Fruit fly (Drosophila melanogaster) S2 (cell line): Measurements from ENCODE around the gene CG43999.

ENCODE experiments used
- CG8478 ChIP-seq: fragments of >200 bp; optimal IDR thresholded peaks from 2 replicates; lab custom pipeline; 2018
- CTCF ChIP-seq, 2 experiments: fragments of >200 bp; optimal IDR thresholded peaks; 2 replicates each; lab custom pipeline; 2018

CG43999 gene

DNA sequence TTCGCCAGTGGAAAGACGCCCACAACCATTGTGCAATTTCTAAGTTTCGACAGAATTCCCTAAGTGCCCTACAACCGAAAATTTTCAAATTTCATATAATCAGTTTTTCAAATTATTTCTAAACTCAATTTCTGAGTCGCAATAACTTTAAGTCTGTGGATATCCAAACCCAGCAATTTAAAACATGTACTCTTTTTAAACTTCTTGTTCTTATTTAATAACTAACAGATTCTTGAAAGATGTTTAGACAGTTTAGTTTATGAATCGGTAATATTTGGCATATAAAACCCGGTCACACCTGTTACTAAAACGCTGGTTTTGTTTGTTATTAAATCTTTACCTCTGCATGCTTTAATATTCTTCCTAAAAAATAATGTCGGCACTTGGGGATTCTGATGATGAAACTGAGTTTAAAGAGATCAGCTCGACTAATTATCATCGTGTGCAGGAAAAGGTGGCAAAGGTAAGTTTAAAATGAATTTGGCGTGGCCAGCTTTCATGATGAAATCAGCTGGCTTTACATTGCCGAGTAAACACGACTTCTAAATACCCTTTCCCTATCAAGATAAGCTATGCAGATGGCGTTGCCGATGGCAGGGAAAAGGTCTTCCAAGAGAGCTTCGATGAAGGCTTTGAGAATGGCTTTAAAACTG lies at the start of gene CG43999, which contains the start of the genes CG43998 and CG31142:
Gene CG43999, minus strand, starts transcription at position 51 of the 653 bp plus-strand sequence.
Gene CG43998, minus strand, starts transcription at position 51 of the 653 bp plus-strand sequence.
Gene CG31142, plus strand, starts transcription at position 294 of the 653 bp plus-strand sequence.
- TF ChIP-seq CTCF (optimal IDR thresholded peaks at IDR 0.05; lab: Kevin White, UChicago) (no peak), CG8478 (lab: Kevin White, UChicago) (no peak)

DNA sequence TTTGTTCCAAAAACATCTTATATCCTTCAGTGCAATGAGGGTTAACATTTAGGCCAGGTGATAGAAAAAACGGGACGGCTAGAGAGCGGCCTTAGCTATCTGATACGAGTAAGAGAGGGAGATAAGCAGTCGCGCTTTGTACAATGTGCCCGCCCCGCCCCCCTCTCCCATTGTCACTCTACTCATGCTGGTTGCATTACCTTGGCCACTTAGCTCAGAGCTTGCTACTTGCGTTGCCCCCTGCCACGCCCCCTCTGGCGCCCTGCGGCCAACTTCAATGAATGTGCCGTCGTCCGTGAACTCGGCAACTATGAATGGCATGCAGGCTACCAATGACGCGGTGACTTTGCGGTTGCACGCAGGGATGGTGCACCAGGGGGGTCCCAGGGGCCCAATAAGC lies 43.0 kb upstream of the CG43999 start:
- no peak for TF ChIP-seq CG8478 (lab: Kevin White, UChicago)
- no peak for TF ChIP-seq CTCF (optimal IDR thresholded peaks at IDR 0.05; lab: Kevin White, UChicago)

DNA sequence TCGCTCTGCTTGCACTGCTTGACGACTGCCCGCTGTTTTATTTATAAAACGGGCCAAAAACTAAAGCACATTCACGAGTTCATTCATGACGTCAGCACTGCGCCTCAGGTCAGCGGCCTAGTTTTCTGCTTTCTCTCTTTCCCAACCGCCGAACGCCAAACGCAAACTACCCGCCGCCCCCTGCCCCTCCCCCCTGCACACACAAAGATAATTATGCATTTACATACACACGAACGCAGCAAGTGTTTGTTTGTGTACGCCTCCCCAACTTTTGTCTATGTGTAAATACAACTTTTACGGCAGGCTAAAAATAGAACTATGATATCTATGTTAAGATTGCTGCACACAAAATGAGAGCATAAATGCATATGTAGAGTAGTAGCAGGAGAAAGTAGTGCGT lies 42.4 kb upstream of the CG43999 start:
- TF ChIP-seq CTCF (optimal IDR thresholded peaks at IDR 0.05; lab: Kevin White, UChicago) (no peak), CG8478 (lab: Kevin White, UChicago) (no peak)

DNA sequence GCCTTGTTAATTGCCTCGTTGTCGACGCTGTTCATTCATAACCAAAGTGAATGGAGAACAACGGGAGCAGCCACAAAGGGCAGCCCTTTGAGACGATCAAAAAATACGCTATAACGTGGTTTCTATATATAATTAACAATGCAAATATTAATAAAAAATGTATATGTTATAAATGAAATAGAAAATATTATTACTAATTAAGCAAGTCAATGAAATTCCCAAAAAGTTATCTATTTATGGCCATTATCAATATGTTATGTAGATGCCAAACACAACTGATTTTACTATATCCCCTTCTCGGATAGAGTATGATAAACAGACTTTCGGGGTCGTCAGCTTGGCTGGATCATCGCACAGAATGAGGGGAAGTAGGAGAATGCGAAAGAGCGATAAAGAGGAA lies 40.6 kb upstream of the CG43999 start:
- TF ChIP-seq CG8478 (lab: Kevin White, UChicago) (no peak), CTCF (optimal IDR thresholded peaks at IDR 0.05; lab: Kevin White, UChicago) (no peak)

DNA sequence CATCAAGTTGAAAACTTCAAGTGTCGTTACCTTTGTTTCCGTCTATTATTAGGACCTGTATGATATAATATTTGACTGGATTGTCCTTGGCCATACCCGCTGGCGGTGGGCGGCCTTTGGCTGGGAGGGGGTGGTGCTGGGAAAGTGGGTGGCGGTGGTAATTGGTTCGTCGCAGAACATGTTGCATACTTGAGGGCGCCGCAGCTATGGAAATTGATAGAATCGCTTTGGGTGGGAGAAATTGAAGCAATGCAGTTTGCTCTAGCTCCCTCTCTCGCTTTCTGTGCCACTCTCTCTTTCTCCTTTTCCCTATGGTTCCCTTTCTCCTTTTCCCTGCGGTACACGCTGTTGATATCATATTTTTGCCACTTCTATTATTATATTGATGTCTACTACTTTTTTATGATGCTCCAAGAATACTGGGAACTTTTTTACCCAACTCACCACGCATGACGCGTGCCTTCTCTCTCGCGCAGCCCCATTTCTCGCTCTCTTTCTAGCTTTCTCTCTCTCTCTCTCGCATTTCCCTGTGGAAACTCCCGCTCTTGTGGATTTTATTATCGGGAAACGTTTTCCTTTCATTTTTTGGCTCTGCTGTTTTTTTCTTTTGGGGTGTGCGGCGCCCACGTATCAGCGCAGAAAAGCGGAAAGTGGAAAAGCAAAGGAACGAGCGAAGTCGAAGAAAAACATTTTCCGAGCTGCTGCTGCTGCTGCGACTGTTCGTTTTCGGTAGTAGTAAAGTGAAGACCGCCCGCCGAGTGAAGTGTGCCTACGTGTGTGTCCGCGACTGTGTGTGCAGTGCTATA lies 36.3 kb upstream of the CG43999 start:
- TF ChIP-seq CTCF (optimal IDR thresholded peaks at IDR 0.05; lab: Kevin White, UChicago) (no peak), CG8478 (lab: Kevin White, UChicago) (no peak)

DNA sequence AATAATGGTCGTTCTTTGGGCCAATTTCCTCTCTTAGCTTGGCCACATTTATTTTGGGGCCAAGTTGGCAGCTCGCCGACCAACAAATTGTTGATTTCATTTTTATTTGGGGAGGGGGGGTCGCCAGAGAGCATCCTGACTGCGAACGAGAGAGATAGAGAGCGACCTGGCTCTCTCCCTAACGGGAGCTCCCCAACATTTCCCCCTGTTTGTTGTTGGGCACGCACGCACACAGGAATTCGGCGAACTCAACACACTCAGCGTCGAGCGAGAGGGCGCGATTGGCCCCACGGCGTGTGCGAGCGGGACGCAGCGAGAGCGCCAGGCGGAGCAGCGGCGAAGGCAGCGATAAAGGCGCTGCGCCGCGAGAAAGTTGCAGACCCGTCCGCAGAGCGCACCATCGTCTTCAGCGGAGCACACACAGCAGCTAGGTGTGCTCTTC lies 34.0 kb upstream of the CG43999 start, which contains the start of gene CG31140:
Gene CG31140, plus strand, starts transcription at position 400 of the 442 bp plus-strand sequence.
- no peak for TF ChIP-seq CTCF (optimal IDR thresholded peaks at IDR 0.05; lab: Kevin White, UChicago)
- no peak for TF ChIP-seq CG8478 (lab: Kevin White, UChicago)

DNA sequence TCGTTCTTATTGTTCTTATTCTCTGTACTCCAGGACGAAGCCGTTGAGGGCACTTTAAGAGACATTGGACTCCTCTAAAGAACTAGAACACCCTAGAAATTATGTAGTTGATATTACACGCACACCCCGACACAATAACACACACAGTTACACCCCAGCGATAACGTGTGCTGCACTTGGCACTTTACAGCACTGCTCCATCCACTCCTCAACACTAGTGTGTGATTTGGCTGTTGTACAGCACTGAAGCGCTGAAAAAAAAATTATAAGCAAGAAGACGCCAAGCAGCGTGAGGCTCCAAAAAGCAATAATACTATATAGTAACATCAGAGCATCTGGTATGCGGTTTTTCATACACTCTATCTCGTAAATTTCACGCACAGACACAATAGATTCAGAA lies 32.1 kb upstream of the CG43999 start:
- TF ChIP-seq CG8478 (lab: Kevin White, UChicago), result no peak

DNA sequence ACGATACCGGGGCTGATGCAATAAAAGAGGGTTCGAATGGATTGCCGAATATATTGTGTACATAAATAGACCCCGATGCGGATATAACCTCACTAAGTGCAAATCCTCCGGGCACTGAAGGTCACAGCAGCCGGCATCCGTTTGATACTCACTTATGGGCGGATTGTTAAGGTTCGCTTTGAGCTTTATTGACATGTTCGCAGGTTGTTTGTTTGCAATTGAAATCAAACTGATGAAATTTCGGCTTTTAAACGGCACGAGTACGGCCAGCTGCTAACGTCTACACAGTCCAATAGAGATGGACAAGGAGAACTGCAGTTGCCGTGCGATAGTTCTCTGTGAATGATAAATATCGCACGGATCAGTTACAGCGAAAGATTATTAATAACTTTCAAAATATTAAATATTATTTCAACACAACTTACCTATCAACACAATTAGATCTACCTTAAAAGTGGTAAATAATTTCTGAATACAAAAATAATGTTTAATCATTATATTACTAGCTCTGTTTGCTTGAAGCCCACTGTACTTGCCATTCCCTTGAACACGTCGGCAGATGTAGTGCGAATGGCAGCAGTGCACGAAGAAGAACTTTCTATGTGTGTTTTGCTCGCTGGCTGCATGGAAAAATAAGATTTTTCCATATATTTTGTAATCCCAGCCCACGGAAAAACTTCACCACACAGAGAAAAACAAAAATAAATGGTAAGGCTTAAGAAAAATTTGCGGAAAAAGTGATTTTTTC lies 29.5 kb upstream of the CG43999 start, which contains the start of the genes GluProRS and AP-1sigma:
Gene GluProRS, minus strand, starts transcription at position 301 of the 748 bp plus-strand sequence.
Gene AP-1sigma, plus strand, starts transcription at position 561 of the 748 bp plus-strand sequence.
- TF ChIP-seq CTCF (optimal IDR thresholded peaks at IDR 0.05; lab: Kevin White, UChicago), result no peak

DNA sequence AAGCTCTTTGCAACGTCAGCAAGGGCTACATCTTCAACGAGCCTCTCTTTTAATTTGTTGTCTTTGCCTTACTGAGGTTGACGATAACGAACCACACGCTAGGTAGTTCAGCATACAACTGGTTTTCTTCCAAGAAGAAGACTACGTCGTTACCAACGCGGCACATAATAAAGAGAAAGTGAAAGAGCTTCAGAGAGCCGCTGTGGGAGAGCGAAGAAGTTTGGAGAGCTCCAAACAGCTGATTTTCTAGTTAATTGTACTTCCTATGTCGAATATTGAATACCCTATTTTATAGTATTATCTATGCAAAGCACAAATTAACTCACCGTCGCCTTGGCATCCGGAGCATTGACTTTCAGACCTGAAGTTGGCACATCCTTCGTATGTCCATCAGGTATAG lies 26.6 kb upstream of the CG43999 start:
- TF ChIP-seq CG8478 (lab: Kevin White, UChicago) (no peak), CTCF (optimal IDR thresholded peaks at IDR 0.05; lab: Kevin White, UChicago) (no peak)

DNA sequence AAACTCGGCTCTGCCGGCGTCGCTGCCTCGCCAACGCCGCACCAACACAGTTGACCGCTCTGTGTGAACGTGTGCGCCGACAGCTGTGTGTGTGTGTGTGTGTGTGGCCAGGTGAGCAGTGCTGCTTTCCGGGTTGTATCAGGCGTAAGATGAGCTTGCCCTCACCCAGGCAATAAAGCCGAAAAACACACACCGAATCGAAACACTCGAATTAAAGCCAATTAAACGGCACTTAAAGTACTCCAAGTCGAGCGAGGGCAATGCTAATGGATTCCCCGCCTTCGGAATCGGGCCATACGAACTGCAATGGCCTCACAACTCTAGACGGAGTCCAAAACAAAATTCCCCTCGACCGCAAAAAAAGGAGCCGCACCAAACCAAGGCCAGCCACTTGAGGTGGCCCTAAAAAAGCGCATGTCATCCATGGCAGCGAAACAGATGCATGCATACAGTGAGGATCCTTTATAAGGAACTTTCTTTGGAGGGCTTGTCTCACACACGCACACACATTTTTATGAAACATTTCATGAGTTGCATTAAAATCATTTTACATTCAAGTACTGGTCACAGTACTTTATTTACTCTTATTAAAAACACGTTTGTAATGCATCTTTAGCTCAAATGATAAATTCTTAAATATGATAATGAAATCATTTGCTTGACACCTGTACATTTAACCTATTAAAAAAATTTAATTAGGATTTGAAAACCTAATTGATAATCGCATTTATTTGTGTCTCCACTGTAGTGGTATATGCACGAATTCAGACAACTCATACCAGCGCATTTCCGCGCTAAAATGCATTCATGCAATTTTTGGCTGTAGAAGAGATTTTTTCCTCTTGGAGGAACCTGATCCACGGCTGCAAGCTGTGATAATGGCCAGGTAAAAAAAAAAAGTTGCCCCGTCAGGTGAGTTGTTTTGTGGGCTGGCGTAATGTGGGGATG lies 19.9 kb upstream of the CG43999 start:
- TF ChIP-seq CTCF (optimal IDR thresholded peaks at IDR 0.05; lab: Kevin White, UChicago) (no peak), CG8478 (lab: Kevin White, UChicago) (no peak)

DNA sequence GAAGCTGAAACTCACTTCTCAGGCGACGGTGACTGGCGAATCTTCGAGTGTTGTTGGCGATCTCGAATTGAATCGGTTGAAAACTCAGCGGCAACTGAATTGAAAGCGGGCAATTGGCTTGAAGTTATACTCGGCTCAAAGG lies 19.4 kb upstream of the CG43999 start, which contains the start of gene CG12268:
Gene CG12268, minus strand, starts transcription at position 101 of the 142 bp plus-strand sequence.
- TF ChIP-seq CTCF (optimal IDR thresholded peaks at IDR 0.05; lab: Kevin White, UChicago) (no peak), CG8478 (lab: Kevin White, UChicago) (no peak)

DNA sequence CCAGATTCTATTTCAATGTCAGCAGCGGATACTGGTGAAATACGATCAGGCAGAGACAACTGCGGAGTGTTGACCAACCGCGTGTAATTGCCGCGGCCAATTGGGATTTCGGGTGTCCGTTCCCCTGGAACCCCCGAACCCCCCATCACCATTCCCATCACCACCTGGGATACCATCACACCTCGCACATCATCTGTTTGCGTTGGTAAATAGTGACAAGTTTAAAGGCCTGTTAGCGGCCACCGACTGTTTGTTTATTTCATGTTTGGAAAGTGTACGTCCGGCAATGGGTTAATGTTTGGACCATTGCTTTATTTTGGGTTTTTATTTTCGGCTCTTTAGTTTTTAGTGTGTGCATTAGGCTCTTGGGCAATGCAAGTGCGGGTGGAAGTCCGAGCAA lies 18.2 kb upstream of the CG43999 start:
- TF ChIP-seq CTCF (optimal IDR thresholded peaks at IDR 0.05; lab: Kevin White, UChicago), result no peak
- TF ChIP-seq CG8478 (lab: Kevin White, UChicago), result no peak

DNA sequence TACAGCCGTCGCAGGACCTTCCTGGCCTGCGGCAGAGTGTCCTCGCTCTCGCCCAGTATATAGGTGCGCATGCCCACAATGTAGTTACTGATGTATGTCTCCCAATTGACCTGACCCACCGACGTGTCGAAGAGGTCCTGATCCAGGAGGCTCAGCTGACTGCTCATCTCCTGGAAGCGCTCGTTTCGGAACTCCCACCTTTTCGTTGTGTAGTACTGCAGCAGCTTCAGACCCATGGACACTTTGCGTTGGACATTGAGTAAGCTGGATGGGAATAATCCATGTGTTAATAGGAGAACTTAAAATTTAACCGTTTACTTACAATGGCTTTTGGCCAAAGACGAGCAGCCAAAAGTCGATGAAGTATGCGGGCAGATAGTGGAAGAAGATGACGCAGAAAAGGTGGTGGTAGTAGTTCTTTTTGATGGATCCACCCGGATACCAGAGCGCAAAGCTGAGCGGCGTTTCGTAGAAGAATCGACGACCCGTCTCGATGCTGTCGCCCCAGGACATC lies 15.1 kb upstream of the CG43999 start:
- TF ChIP-seq CG8478 (lab: Kevin White, UChicago), result no peak
- TF ChIP-seq CTCF (optimal IDR thresholded peaks at IDR 0.05; lab: Kevin White, UChicago), result no peak
